Fruit fly (Drosophila melanogaster) whole organism: Measurements from ENCODE around the gene Coq5.

ENCODE experiments used
- CG8478 ChIP-seq: fragments of >200 bp; optimal IDR thresholded peaks from 2 replicates; lab custom pipeline; 2018; ENCODE audit warnings: inconsistent platforms
- psq ChIP-seq: fragments of >200 bp; optimal IDR thresholded peaks from 2 replicates; lab custom pipeline; 2017
- usp ChIP-seq: fragments of >200 bp; optimal IDR thresholded peaks from 2 replicates; lab custom pipeline; 2017; ENCODE audit warnings: missing biosample characterization, missing genetic modification characterization, mixed read lengths

DNA sequence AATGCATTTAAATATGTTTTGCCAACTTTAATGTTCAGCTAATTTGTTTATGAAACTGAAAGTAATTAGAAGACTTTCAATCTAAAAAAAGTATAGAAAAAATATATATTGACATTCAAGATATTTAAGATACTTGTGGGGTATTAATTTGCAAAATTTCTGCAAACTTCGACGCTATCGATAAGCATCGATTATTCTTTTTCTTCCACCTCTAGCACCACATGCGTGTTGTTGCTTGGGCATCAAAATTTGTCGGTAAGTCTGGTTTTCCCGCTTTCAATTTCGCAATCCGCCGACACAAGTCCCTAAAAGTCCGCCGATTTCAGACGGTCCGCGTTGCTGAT is 17.8 kb upstream of the Coq5 start, which contains the start of gene REG:
- TF ChIP-seq psq (no peak), usp (GFP tag; lab: Kevin White, UChicago) (no peak), CG8478 (lab: Kevin White, UChicago) (no peak)
